Fruit fly (Drosophila melanogaster): ENCODE measurements around the gene CG14840.

CG14840 gene

DNA sequence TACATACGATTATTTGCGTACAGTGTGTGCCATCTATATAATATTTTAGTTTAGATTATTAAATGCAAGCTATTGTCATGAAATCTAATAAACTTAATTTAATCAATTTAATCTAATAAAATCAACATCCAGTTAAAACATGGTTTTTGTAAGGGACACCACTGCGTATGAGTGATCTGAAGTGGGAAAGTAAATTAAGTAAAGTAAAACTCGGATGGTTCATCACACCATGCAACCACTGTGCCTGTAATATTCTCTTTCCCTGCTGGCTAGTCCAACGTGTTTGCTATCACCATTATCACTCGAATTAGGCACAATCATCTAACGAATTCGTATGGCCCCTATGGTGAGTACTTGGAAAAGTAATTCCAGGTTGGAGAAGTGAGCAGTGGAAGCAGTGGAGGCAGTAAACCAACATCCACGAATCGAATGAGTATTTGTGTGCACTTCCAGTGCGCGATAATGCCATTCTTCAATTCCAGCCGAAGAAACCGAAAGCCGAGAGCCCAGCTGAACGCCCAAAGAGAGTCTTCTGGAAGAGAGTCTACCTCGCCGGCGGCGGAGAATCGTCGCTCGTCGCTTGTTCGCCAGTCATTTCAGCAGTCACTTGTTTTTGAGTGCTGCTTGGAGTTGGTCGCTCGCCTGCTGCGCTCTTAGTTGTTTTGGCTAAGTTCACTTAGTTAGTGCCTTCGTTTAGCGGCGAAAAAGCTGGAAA is 27.8 kb upstream of the CG14840 start, which contains the start of gene red (continued):
- TF ChIP-seq usp (GFP tag; optimal IDR thresholded peaks at IDR 0.05) = no peak
- TF ChIP-seq pan (optimal IDR thresholded peaks at IDR 0.05) = no peak
- TF ChIP-seq Jra (GFP tag; optimal IDR thresholded peaks at IDR 0.05) = peak; percentile 41
- TF ChIP-seq psq (GFP tag; optimal IDR thresholded peaks at IDR 0.05) = peak; percentile 50

DNA sequence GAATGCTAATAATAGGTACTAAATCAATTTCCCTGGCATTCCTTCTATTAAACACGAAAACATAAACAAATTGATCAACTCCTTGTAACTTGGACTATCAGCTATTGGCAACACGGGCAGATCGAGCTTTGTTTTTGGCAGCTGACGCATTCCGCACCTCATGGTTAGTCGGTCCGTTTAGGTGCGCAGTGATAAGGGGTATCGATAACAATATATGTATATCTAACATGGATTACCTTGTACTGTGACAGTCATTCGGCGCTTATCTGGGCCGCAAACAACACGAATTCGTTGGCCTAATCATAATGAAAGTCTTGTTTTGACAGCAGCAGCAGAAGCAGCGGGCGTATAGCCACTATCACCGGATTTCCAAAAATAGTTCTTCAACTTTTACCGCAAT is 27.0 kb upstream of the CG14840 start:
- TF ChIP-seq fru (GFP tag; optimal IDR thresholded peaks at IDR 0.05) (no peak), dl (GFP tag; optimal IDR thresholded peaks at IDR 0.05; ENCODE audit: insufficient read depth in 1 of 2, partially characterized antibody in 2 of 2) (no peak), HLH106 (tag; optimal IDR thresholded peaks at IDR 0.05) (no peak), Hr78 (GFP tag; optimal IDR thresholded peaks at IDR 0.05) (no peak), foxo (GFP tag; optimal IDR thresholded peaks at IDR 0.05) (no peak)

DNA sequence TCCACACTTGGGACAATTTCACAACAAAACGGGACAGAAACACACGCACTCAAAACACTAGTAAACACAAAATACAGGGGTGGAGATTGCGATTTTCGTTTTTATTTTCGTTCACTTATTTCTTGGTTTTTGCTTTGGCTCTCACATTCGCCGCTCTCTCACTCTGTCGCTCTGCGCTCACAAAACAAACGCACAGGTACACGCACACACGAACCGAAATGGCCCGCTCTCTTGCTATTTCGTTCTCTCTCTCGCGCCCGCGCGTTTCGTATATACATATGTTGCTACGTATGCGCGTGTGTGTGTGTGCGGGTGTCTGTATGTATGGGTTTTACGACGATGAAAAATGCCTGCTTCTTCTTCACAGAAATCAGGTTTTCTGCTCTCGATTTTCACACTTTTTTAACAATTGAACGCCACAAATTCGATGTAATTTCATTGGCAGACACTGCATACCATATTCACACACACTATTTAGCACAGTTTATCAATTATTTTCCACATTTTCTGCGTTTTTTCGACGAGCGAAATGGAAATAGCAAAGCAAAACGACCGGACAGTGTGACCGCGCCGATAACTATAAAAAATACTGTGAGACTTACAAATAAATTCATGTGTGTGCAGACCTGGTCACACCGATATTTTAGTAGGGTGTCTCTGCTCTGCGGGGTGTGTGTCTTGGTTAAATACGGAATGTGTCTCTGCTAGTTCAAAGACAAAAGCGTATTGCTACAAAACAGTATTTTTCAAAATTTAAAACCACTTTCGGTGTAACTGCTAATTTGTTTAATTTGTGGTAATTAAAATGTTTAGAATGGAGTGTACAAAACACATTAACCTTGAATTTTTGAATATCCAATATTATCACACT is 25.5 kb upstream of the CG14840 start, which contains the start of gene trx:
TSS of gene trx (minus strand) at position 584 of the 871 bp plus-strand sequence.
- TF ChIP-seq GATAd (GFP tag; optimal IDR thresholded peaks at IDR 0.05) (no peak), Myc (optimal IDR thresholded peaks at IDR 0.05) (no peak), woc (GFP tag; optimal IDR thresholded peaks at IDR 0.05) (peak; percentile 2), Mio (GFP tag; optimal IDR thresholded peaks at IDR 0.05) (no peak), Dif (GFP tag; optimal IDR thresholded peaks at IDR 0.05; ENCODE audit: partially characterized antibody) (peak; percentile 97), dmrt93B (GFP tag; optimal IDR thresholded peaks at IDR 0.05) (no peak), Jra (GFP tag; optimal IDR thresholded peaks at IDR 0.05) (no peak), Vsx2 (GFP tag; optimal IDR thresholded peaks at IDR 0.05; ENCODE audit: partially characterized antibody) (peak; percentile 91), rgr (GFP tag; optimal IDR thresholded peaks at IDR 0.05) (no peak), psq (GFP tag; optimal IDR thresholded peaks at IDR 0.05) (peak; percentile 92), CG32264 (GFP tag; optimal IDR thresholded peaks at IDR 0.05) (no peak), sv (GFP tag; optimal IDR thresholded peaks at IDR 0.05) (no peak), sage (GFP tag; optimal IDR thresholded peaks at IDR 0.05) (peak; percentile 36), pan (optimal IDR thresholded peaks at IDR 0.05) (no peak), fru (GFP tag; optimal IDR thresholded peaks at IDR 0.05) (no peak), h (GFP tag; optimal IDR thresholded peaks at IDR 0.05) (peak; percentile 42), foxo (GFP tag; optimal IDR thresholded peaks at IDR 0.05) (peak in 1 of 2 experiments; percentile 38), Sp1 (GFP tag; optimal IDR thresholded peaks at IDR 0.05) (peak; percentile 7), N (GFP tag; optimal IDR thresholded peaks at IDR 0.05) (peak; percentile 16), Hnf4 (GFP tag; optimal IDR thresholded peaks at IDR 0.05) (no peak), dsf (GFP tag; optimal IDR thresholded peaks at IDR 0.05; ENCODE audit: borderline replicate concordance) (no peak), CG9705 (GFP tag; optimal IDR thresholded peaks at IDR 0.05) (no peak), Abd-B (GFP tag; optimal IDR thresholded peaks at IDR 0.05) (no peak), dl (GFP tag; optimal IDR thresholded peaks at IDR 0.05; ENCODE audit: insufficient read depth in 1 of 2, partially characterized antibody in 2 of 2) (peak; percentile 94 to 95), tai (GFP tag; optimal IDR thresholded peaks at IDR 0.05) (no peak), Hr83 (GFP tag; optimal IDR thresholded peaks at IDR 0.05; ENCODE audit: poor library complexity, severe bottlenecking) (peak; percentile 25), OdsH (GFP tag; optimal IDR thresholded peaks at IDR 0.05) (no peak), ey (GFP tag; optimal IDR thresholded peaks at IDR 0.05) (no peak), br (GFP tag; optimal IDR thresholded peaks at IDR 0.05) (no peak), usp (GFP tag; optimal IDR thresholded peaks at IDR 0.05) (no peak), lola (GFP tag; optimal IDR thresholded peaks at IDR 0.05) (no peak), jim (GFP tag; optimal IDR thresholded peaks at IDR 0.05) (no peak), Hr78 (GFP tag; optimal IDR thresholded peaks at IDR 0.05) (no peak), CrebA (GFP tag; optimal IDR thresholded peaks at IDR 0.05; ENCODE audit: borderline replicate concordance) (peak; percentile 76), brk (GFP tag; optimal IDR thresholded peaks at IDR 0.05) (peak; percentile 50), Rel (GFP tag; optimal IDR thresholded peaks at IDR 0.05) (no peak), Rel (tag; optimal IDR thresholded peaks at IDR 0.05) (peak; percentile 20), HLH106 (tag; optimal IDR thresholded peaks at IDR 0.05) (no peak), Dfd (GFP tag; optimal IDR thresholded peaks at IDR 0.05) (no peak)
